Worm (Caenorhabditis elegans) whole organism, young adult: ENCODE results near the gene F59B2.8.

Experiments
- B0035.1 ChIP-seq: sonication (generic microtip); optimal IDR thresholded peaks from 2 replicates; lab custom pipeline; 2016; ENCODE audit warnings: missing genetic modification characterization, mild to moderate bottlenecking, missing compliant biosample characterization, missing genotype, missing genetic modification reagents
- F37B4.10 ChIP-seq: fragments of 200-800 bp; sonication (Bioruptor generic); IDR thresholded peaks from 2 replicates; pipeline ENCODE4 v1.3.6; 2022; ENCODE audit warnings: missing genetic modification characterization, missing compliant biosample characterization
- Y56A3A.18 ChIP-seq: fragments of 200-800 bp; sonication (Bioruptor generic); IDR thresholded peaks from 2 replicates; pipeline ENCODE4 v1.3.6; 2022; ENCODE audit warnings: missing genetic modification reagents, missing genetic modification characterization, missing compliant biosample characterization
- atf-7 ChIP-seq: sonication (generic microtip); optimal IDR thresholded peaks from 2 replicates; lab custom pipeline; 2017; ENCODE audit warnings: mild to moderate bottlenecking, missing genetic modification characterization, missing compliant biosample characterization
- athp-1 ChIP-seq: sonication (generic microtip); optimal IDR thresholded peaks from 2 replicates; lab custom pipeline; 2017; ENCODE audit warnings: mild to moderate bottlenecking, missing genetic modification characterization, missing compliant biosample characterization
- ceh-91 ChIP-seq: fragments of 200-800 bp; sonication (Bioruptor generic); IDR thresholded peaks from 2 replicates; pipeline ENCODE4 v1.3.6; 2022; ENCODE audit warnings: missing genetic modification reagents, missing genetic modification characterization, missing compliant biosample characterization
- dpl-1 ChIP-seq: fragments of 150-350 bp; optimal IDR thresholded peaks from 2 replicates; lab custom pipeline; 2014; ENCODE audit warnings: missing biosample characterization, missing genetic modification reagents, missing genetic modification characterization
- egl-18 ChIP-seq: fragments of 200-800 bp; sonication (Bioruptor generic); IDR thresholded peaks from 2 replicates; pipeline ENCODE4 v1.3.6; 2022; ENCODE audit warnings: missing genetic modification reagents, missing genetic modification characterization, missing compliant biosample characterization
- pha-4 ChIP-seq: fragments of 150-350 bp; sonication (generic microtip); optimal IDR thresholded peaks from 2 replicates; lab custom pipeline; 2014; ENCODE audit warnings: missing biosample characterization, missing genetic modification reagents, missing genetic modification characterization
- snpc-4 ChIP-seq, 5 experiments: fragments of 150-350 bp in 1 of 5; sonication (generic microtip) in 4 of 5; optimal IDR thresholded peaks; 2 replicates each; lab custom pipeline; 2014 to 2018; ENCODE audit warnings: missing genetic modification characterization in 5 of 5, missing biosample characterization in 3 of 5, antibody characterized with exemption in 2 of 5, mild to moderate bottlenecking in 2 of 5, missing compliant biosample characterization in 2 of 5, missing genotype in 2 of 5, moderate library complexity in 2 of 5, missing genetic modification reagents in 1 of 5

ce11 chrIII:8984412-8984811 is 25.6 kb downstream of the F59B2.8 start:
- TF ChIP-seq atf-7 (tag; lab: Kevin White, UChicago) (no peak), ceh-91 (GFP tag; lab: Robert Waterston, UW) (no peak), egl-18 (no peak), B0035.1 (tag; lab: Kevin White, UChicago) (no peak), Y56A3A.18 (no peak), pha-4 (tag; lab: Kevin White, UChicago) (no peak), snpc-4 (GFP tag; optimal IDR thresholded peaks at IDR 0.05; lab: Kevin White, UChicago) (no peak), snpc-4 (tag; optimal IDR thresholded peaks at IDR 0.05; lab: Kevin White, UChicago) (no peak), F37B4.10 (GFP tag; lab: Robert Waterston, UW) (no peak), athp-1 (tag; lab: Kevin White, UChicago) (no peak), dpl-1 (no peak)
